Worm (Caenorhabditis elegans): ENCODE results near the gene ZK1073.2.

Gene ZK1073.2

ce11 chrX:16166484-16166883, 63.0 kb downstream of the ZK1073.2 start:
- no peak for TF ChIP-seq him-1 (tag; optimal IDR thresholded peaks at IDR 0.05)
- no peak for TF ChIP-seq dao-5 (tag; optimal IDR thresholded peaks at IDR 0.05)
- no peak for TF ChIP-seq W03F9.2 (tag; optimal IDR thresholded peaks at IDR 0.05)

ce11 chrX:16166994-16167393, 63.5 kb downstream of the ZK1073.2 start:
- TF ChIP-seq him-1 (tag; optimal IDR thresholded peaks at IDR 0.05) (no peak), dao-5 (tag; optimal IDR thresholded peaks at IDR 0.05) (no peak), W03F9.2 (tag; optimal IDR thresholded peaks at IDR 0.05) (no peak)

- TF ChIP-seq dao-5 (tag; optimal IDR thresholded peaks at IDR 0.05) (no peak), him-1 (tag; optimal IDR thresholded peaks at IDR 0.05) (no peak), W03F9.2 (tag; optimal IDR thresholded peaks at IDR 0.05) (no peak)
Measured at ce11 chrX:16172863-16173262, 69.4 kb downstream of the ZK1073.2 start.

Measured in whole organism, L4/young adult.